Fruit fly (Drosophila melanogaster) whole organism, embryonic: ENCODE results near the gene CG18130.

ENCODE experiments used
- Atf-2 ChIP-seq: fragments of 200-800 bp; sonication (Bioruptor generic); optimal IDR thresholded peaks from 2 replicates; lab custom pipeline; 2016; ENCODE audit warnings: missing biosample characterization, missing genetic modification characterization
- CG10209 ChIP-seq: fragments of 200-800 bp; sonication (Bioruptor generic); optimal IDR thresholded peaks from 3 replicates; lab custom pipeline; 2017; ENCODE audit warnings: missing biosample characterization, mild to moderate bottlenecking, missing genetic modification characterization, missing genetic modification reagents
- CG12219 ChIP-seq: fragments of 200-800 bp; sonication (Bioruptor generic); optimal IDR thresholded peaks from 3 replicates; lab custom pipeline; 2018; ENCODE audit warnings: missing biosample characterization, mild to moderate bottlenecking, missing genetic modification characterization
- CG12391 ChIP-seq: fragments of 200-800 bp; sonication (Bioruptor generic); optimal IDR thresholded peaks from 3 replicates; lab custom pipeline; 2018; ENCODE audit warnings: missing biosample characterization, mild to moderate bottlenecking, missing genetic modification characterization, moderate library complexity
- CG14710 ChIP-seq: fragments of 200-800 bp; sonication (Bioruptor generic); optimal IDR thresholded peaks from 3 replicates; lab custom pipeline; 2019; ENCODE audit warnings: missing biosample characterization, mild to moderate bottlenecking, missing genetic modification characterization, moderate library complexity
- CG15479 ChIP-seq: fragments of 200-800 bp; sonication (Bioruptor generic); optimal IDR thresholded peaks from 3 replicates; lab custom pipeline; 2019; ENCODE audit warnings: missing biosample characterization, mild to moderate bottlenecking, missing genetic modification characterization, moderate library complexity
- CG16863 ChIP-seq: fragments of 200-800 bp; sonication (Bioruptor generic); optimal IDR thresholded peaks from 3 replicates; lab custom pipeline; 2016; ENCODE audit warnings: missing biosample characterization, missing genetic modification characterization
- CG17361 ChIP-seq: fragments of 200-800 bp; sonication (Bioruptor generic); IDR thresholded peaks from 3 replicates; pipeline ENCODE4 v1.3.6; 2022; ENCODE audit warnings: missing biosample characterization, missing genetic modification characterization
- CG17802 ChIP-seq: fragments of 200-800 bp; sonication (Bioruptor generic); optimal IDR thresholded peaks from 2 replicates; lab custom pipeline; 2018; ENCODE audit warnings: missing biosample characterization, mild to moderate bottlenecking, missing genetic modification characterization, moderate library complexity
- CG2712 ChIP-seq: fragments of 200-800 bp; optimal IDR thresholded peaks from 3 replicates; lab custom pipeline; 2019; ENCODE audit warnings: missing biosample characterization, mild to moderate bottlenecking, missing genetic modification characterization, moderate library complexity
- CG30403 ChIP-seq: fragments of 200-800 bp; sonication (Bioruptor generic); optimal IDR thresholded peaks from 3 replicates; lab custom pipeline; 2016; ENCODE audit warnings: missing biosample characterization, missing genetic modification characterization
- CG31388 ChIP-seq: fragments of 200-800 bp; sonication (Bioruptor generic); optimal IDR thresholded peaks from 2 replicates; lab custom pipeline; 2016; ENCODE audit warnings: missing biosample characterization, missing genetic modification characterization
- CG3847 ChIP-seq: fragments of 200-800 bp; sonication (Bioruptor generic); IDR thresholded peaks from 2 replicates; pipeline ENCODE4 v1.3.6; 2022; ENCODE audit warnings: missing biosample characterization, missing genetic modification characterization
- CG4360 ChIP-seq: fragments of 200-800 bp; sonication (Bioruptor generic); IDR thresholded peaks from 2 replicates; pipeline ENCODE4 v1.3.6; 2022; ENCODE audit warnings: missing biosample characterization, missing genetic modification characterization
- CG4424 ChIP-seq: fragments of 200-800 bp; sonication (Bioruptor generic); optimal IDR thresholded peaks from 3 replicates; lab custom pipeline; 2016; ENCODE audit warnings: missing biosample characterization, missing genetic modification characterization
- CG5245 ChIP-seq: fragments of 200-800 bp; sonication (Bioruptor generic); optimal IDR thresholded peaks from 3 replicates; lab custom pipeline; 2016; ENCODE audit warnings: missing biosample characterization, missing genetic modification characterization
- CG6813 ChIP-seq: fragments of 200-800 bp; sonication (Bioruptor generic); optimal IDR thresholded peaks from 2 replicates; lab custom pipeline; 2017; ENCODE audit warnings: missing biosample characterization, missing genetic modification characterization, mild to moderate bottlenecking, moderate library complexity, missing genetic modification reagents
- CG7556 ChIP-seq: fragments of 200-800 bp; sonication (Bioruptor generic); optimal IDR thresholded peaks from 2 replicates; lab custom pipeline; 2017; ENCODE audit warnings: missing biosample characterization, mild to moderate bottlenecking, missing genetic modification characterization
- CG8290 ChIP-seq, 3 experiments: fragments of 200-800 bp; sonication (Bioruptor generic); optimal IDR thresholded peaks; 2 replicates each; lab custom pipeline; 2016 to 2019; ENCODE audit warnings: missing biosample characterization in 3 of 3, missing genetic modification characterization in 3 of 3, mild to moderate bottlenecking in 2 of 3, moderate library complexity in 1 of 3
- Chrac-16 ChIP-seq: fragments of 200-800 bp; sonication (Bioruptor generic); optimal IDR thresholded peaks from 3 replicates; lab custom pipeline; 2016; ENCODE audit warnings: missing biosample characterization, missing genetic modification characterization
- CoRest ChIP-seq: fragments of 200-800 bp; sonication (Bioruptor generic); optimal IDR thresholded peaks from 3 replicates; lab custom pipeline; 2018; ENCODE audit warnings: missing biosample characterization, mild to moderate bottlenecking, missing genetic modification characterization, moderate library complexity
- D19A ChIP-seq: fragments of 200-800 bp; optimal IDR thresholded peaks from 3 replicates; lab custom pipeline; 2019; ENCODE audit warnings: missing biosample characterization, mild to moderate bottlenecking, missing genetic modification characterization, moderate library complexity
- GATAe ChIP-seq: fragments of 200-800 bp; sonication (Bioruptor generic); conservative IDR thresholded peaks from 2 replicates; pipeline ENCODE4 v1.3.6; 2022; ENCODE audit warnings: missing biosample characterization, missing genetic modification characterization
- Hand ChIP-seq: fragments of 200-800 bp; sonication (Bioruptor generic); optimal IDR thresholded peaks from 2 replicates; lab custom pipeline; 2017; ENCODE audit warnings: mild to moderate bottlenecking, missing biosample characterization, missing genetic modification reagents, missing genetic modification characterization
- HmgD ChIP-seq: fragments of 200-800 bp; sonication (Bioruptor generic); optimal IDR thresholded peaks from 3 replicates; lab custom pipeline; 2016; ENCODE audit warnings: missing biosample characterization, missing genetic modification characterization
- HmgZ ChIP-seq: fragments of 200-800 bp; sonication (Bioruptor generic); optimal IDR thresholded peaks from 2 replicates; lab custom pipeline; 2018; ENCODE audit warnings: missing biosample characterization, mild to moderate bottlenecking, missing genetic modification characterization
- Mad ChIP-seq: fragments of 200-800 bp; sonication (Bioruptor generic); optimal IDR thresholded peaks from 2 replicates; lab custom pipeline; 2016; ENCODE audit warnings: missing biosample characterization, missing genetic modification characterization
- Nf-YC ChIP-seq: fragments of 200-800 bp; optimal IDR thresholded peaks from 3 replicates; lab custom pipeline; 2019; ENCODE audit warnings: missing biosample characterization, mild to moderate bottlenecking, missing genetic modification characterization, moderate library complexity
- Side ChIP-seq: fragments of 200-800 bp; sonication (Bioruptor generic); optimal IDR thresholded peaks from 2 replicates; lab custom pipeline; 2016; ENCODE audit warnings: missing biosample characterization, missing genetic modification characterization
- Spps ChIP-seq: fragments of 200-800 bp; sonication (Bioruptor generic); optimal IDR thresholded peaks from 2 replicates; lab custom pipeline; 2018; ENCODE audit warnings: missing biosample characterization, mild to moderate bottlenecking, missing genetic modification characterization
- Xrp1 ChIP-seq: fragments of 200-800 bp; sonication (Bioruptor generic); IDR thresholded peaks from 2 replicates; pipeline ENCODE4 v1.3.6; 2022; ENCODE audit warnings: missing biosample characterization, missing genetic modification characterization
- YL-1 ChIP-seq: fragments of 200-800 bp; sonication (Bioruptor generic); optimal IDR thresholded peaks from 3 replicates; lab custom pipeline; 2017; ENCODE audit warnings: missing biosample characterization, mild to moderate bottlenecking, missing genetic modification characterization
- ap ChIP-seq: fragments of 200-800 bp; sonication (Bioruptor generic); IDR thresholded peaks from 2 replicates; pipeline ENCODE4 v1.3.6; 2022; ENCODE audit warnings: missing biosample characterization, missing genetic modification characterization
- ash1 ChIP-seq: fragments of 200-800 bp; sonication (Bioruptor generic); optimal IDR thresholded peaks from 2 replicates; lab custom pipeline; 2018; ENCODE audit warnings: missing biosample characterization, mild to moderate bottlenecking, missing genetic modification characterization
- az2 ChIP-seq: fragments of 200-800 bp; sonication (Bioruptor generic); optimal IDR thresholded peaks from 3 replicates; lab custom pipeline; 2016; ENCODE audit warnings: missing biosample characterization, missing genetic modification characterization
- bsh ChIP-seq, 2 experiments: fragments of 200-800 bp; sonication (Bioruptor generic); optimal IDR thresholded peaks; 2 replicates each; lab custom pipeline; 2017 to 2018; ENCODE audit warnings: mild to moderate bottlenecking in 2 of 2, missing biosample characterization in 2 of 2, missing genetic modification characterization in 2 of 2, moderate library complexity in 1 of 2
- disco-r ChIP-seq: fragments of 200-800 bp; sonication (Bioruptor generic); optimal IDR thresholded peaks from 2 replicates; lab custom pipeline; 2016; ENCODE audit warnings: missing biosample characterization, missing genetic modification characterization
- fu2 ChIP-seq: fragments of 200-800 bp; sonication (Bioruptor generic); optimal IDR thresholded peaks from 2 replicates; lab custom pipeline; 2016; ENCODE audit warnings: missing biosample characterization, missing genetic modification characterization
- gce ChIP-seq: fragments of 200-800 bp; sonication (Bioruptor generic); IDR thresholded peaks from 3 replicates; pipeline ENCODE4 v1.3.6; 2022; ENCODE audit warnings: missing biosample characterization, missing genetic modification characterization
- gsb ChIP-seq: fragments of 200-800 bp; sonication (Bioruptor generic); IDR thresholded peaks from 2 replicates; pipeline ENCODE4 v1.3.6; 2022; ENCODE audit warnings: missing biosample characterization, missing genetic modification characterization
- gsb-n ChIP-seq: fragments of 200-800 bp; sonication (Bioruptor generic); optimal IDR thresholded peaks from 3 replicates; lab custom pipeline; 2018; ENCODE audit warnings: missing biosample characterization, mild to moderate bottlenecking, missing genetic modification characterization
- jigr1 ChIP-seq: fragments of 200-800 bp; sonication (Bioruptor generic); IDR thresholded peaks from 3 replicates; pipeline ENCODE4 v1.3.6; 2022; ENCODE audit warnings: missing biosample characterization, missing genetic modification characterization
- pho ChIP-seq: fragments of 200-800 bp; sonication (Bioruptor generic); optimal IDR thresholded peaks from 2 replicates; lab custom pipeline; 2016; ENCODE audit warnings: missing biosample characterization, missing genetic modification characterization
- ranshi ChIP-seq: fragments of 200-800 bp; sonication (Bioruptor generic); IDR thresholded peaks from 2 replicates; pipeline ENCODE4 v1.3.6; 2022; ENCODE audit warnings: missing biosample characterization, missing genetic modification characterization
- run ChIP-seq: fragments of 200-800 bp; sonication (Bioruptor generic); optimal IDR thresholded peaks from 3 replicates; lab custom pipeline; 2018; ENCODE audit warnings: missing biosample characterization, mild to moderate bottlenecking, missing genetic modification characterization
- scrt ChIP-seq: fragments of 200-800 bp; sonication (Bioruptor generic); optimal IDR thresholded peaks from 2 replicates; lab custom pipeline; 2018; ENCODE audit warnings: missing biosample characterization, mild to moderate bottlenecking, missing genetic modification characterization, moderate library complexity
- sens ChIP-seq: fragments of 200-800 bp; sonication (Bioruptor generic); peaks from one replicate; lab custom pipeline; 2016; ENCODE audit warnings: missing biosample characterization, missing genetic modification characterization
- vvl ChIP-seq: fragments of 200-800 bp; sonication (Bioruptor generic); IDR thresholded peaks from 2 replicates; pipeline ENCODE4 v1.3.6; 2022; ENCODE audit warnings: missing biosample characterization, missing genetic modification characterization
- zen2 ChIP-seq: fragments of 200-800 bp; sonication (Bioruptor generic); IDR thresholded peaks from 3 replicates; pipeline ENCODE4 v1.3.6; 2022; ENCODE audit warnings: missing biosample characterization, missing genetic modification characterization; ENCODE audit not compliant: partially characterized antibody
- zfh1 ChIP-seq: fragments of 200-800 bp; sonication (Bioruptor generic); IDR thresholded peaks from 3 replicates; pipeline ENCODE4 v1.3.6; 2022; ENCODE audit warnings: missing biosample characterization, missing genetic modification characterization

Gene CG18130

DNA sequence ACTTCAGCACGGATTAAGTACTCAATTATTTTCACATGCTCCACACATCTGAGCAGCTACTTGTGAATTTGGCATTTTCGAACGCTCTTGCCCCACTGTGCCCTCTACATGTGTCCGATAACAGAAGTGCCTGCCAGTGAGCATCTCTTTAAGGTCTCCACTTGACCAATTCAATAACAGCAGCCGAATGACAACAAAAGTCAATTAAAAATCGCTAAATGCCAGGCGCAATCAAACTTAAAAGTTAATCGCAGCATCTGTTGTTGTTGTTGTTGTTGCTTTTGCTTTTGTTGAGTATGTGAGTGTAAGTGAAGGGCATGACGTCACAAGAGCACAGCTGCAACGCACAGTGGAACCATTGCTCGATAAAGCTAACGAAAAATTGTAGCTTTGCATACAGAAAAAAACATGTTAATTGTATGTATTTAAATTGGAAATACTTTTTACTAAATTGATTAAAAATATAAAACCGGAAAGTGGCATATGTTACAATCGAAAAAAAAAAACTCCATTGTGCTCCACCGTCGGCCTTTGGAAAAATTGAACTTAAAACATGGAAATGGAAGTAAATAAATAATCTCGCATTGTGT is 22.3 kb upstream of the CG18130 start (continued):
- TF ChIP-seq zen2 (GFP tag; lab: Robert Waterston, UW): no peak
- no peak for TF ChIP-seq CG3847 (GFP tag; lab: Robert Waterston, UW)
- TF ChIP-seq CG30403 (GFP tag; lab: Kevin White, UChicago): peak; percentile 36
- no peak for TF ChIP-seq scrt (GFP tag; lab: Kevin White, UChicago)
- TF ChIP-seq vvl (GFP tag; lab: Robert Waterston, UW): peak; percentile 69
- TF ChIP-seq CG4360: peak; percentile 81
- TF ChIP-seq CG16863 (GFP tag; lab: Kevin White, UChicago): peak; percentile 11
- TF ChIP-seq zfh1 (GFP tag; lab: Robert Waterston, UW): peak; percentile 51; the same call in 2 of the 3 replicates
- TF ChIP-seq CG4424 (GFP tag; lab: Kevin White, UChicago): peak; percentile 21
- TF ChIP-seq CG5245 (GFP tag; lab: Kevin White, UChicago): peak; percentile 25
- no peak for TF ChIP-seq YL-1
- TF ChIP-seq ranshi (GFP tag; lab: Robert Waterston, UW): peak; percentile 68
- TF ChIP-seq Atf-2: peak; percentile 13
- TF ChIP-seq GATAe: no peak
- TF ChIP-seq jigr1: no peak
- 0 out of 3 replicates have a peak, but pooled peaks have one; percentile 4 for TF ChIP-seq gce (GFP tag; lab: Robert Waterston, UW)
- TF ChIP-seq az2 (GFP tag; lab: Kevin White, UChicago): peak; percentile 8
- TF ChIP-seq CG12219 (GFP tag; lab: Kevin White, UChicago): no peak
- TF ChIP-seq D19A (tag; lab: Kevin White, UChicago): peak; percentile 10
- peak; percentile 29; the same call in 1 of the 2 replicates for TF ChIP-seq ap (GFP tag; lab: Robert Waterston, UW)
- peak; percentile 59; the same call in 2 of the 3 replicates for TF ChIP-seq CG17361 (GFP tag; lab: Robert Waterston, UW)
- TF ChIP-seq Mad (GFP tag; lab: Kevin White, UChicago): peak; percentile 14
- TF ChIP-seq HmgD (GFP tag; lab: Kevin White, UChicago): no peak
- no peak for TF ChIP-seq gsb-n (tag; lab: Kevin White, UChicago)
- TF ChIP-seq bsh (GFP tag; optimal IDR thresholded peaks at IDR 0.05; lab: Kevin White, UChicago): peak in 1 of 2 experiments; percentile 39
- peak; percentile 16 for TF ChIP-seq CG10209 (GFP tag; lab: Kevin White, UChicago)
- TF ChIP-seq Nf-YC (tag; lab: Kevin White, UChicago): no peak
- no peak for TF ChIP-seq pho
- peak; percentile 86 for TF ChIP-seq sens (GFP tag; lab: Kevin White, UChicago)
- TF ChIP-seq Side (GFP tag; lab: Kevin White, UChicago): no peak
- TF ChIP-seq CG8290 (GFP tag; optimal IDR thresholded peaks at IDR 0.05; lab: Kevin White, UChicago): no peak
- TF ChIP-seq CG8290 (tag; optimal IDR thresholded peaks at IDR 0.05; lab: Kevin White, UChicago): peak in 1 of 2 experiments; percentile 29
- TF ChIP-seq CG7556 (GFP tag; lab: Kevin White, UChicago): no peak
- TF ChIP-seq CG6813: peak; percentile 13
- peak; percentile 36 for TF ChIP-seq CG12391 (tag; lab: Kevin White, UChicago)
- peak; percentile 57 for TF ChIP-seq Chrac-16
- TF ChIP-seq gsb (GFP tag; lab: Robert Waterston, UW): 0 out of 2 replicates have a peak, but pooled peaks have one; percentile 17
- TF ChIP-seq CG17802 (tag; lab: Kevin White, UChicago): no peak
- TF ChIP-seq CG15479: no peak
- no peak for TF ChIP-seq fu2 (GFP tag; lab: Kevin White, UChicago)
- no peak for TF ChIP-seq run (tag; lab: Kevin White, UChicago)
- peak; percentile 65 for TF ChIP-seq Xrp1 (GFP tag; lab: Robert Waterston, UW)
- TF ChIP-seq CG14710: peak; percentile 15
- peak; percentile 15 for TF ChIP-seq CoRest (tag; lab: Kevin White, UChicago)
- peak; percentile 17 for TF ChIP-seq CG2712
- TF ChIP-seq disco-r: no peak
- TF ChIP-seq Spps (tag; lab: Kevin White, UChicago): peak; percentile 18
- TF ChIP-seq Hand: no peak
- no peak for TF ChIP-seq CG31388 (GFP tag; lab: Kevin White, UChicago)
- no peak for TF ChIP-seq ash1
- peak; percentile 28 for TF ChIP-seq HmgZ (tag; lab: Kevin White, UChicago)
